Fruit fly (Drosophila melanogaster): Measurements from ENCODE around the gene CG7675.

Gene CG7675

dm6 chr3R:18404713-18405112 is 23.7 kb upstream of the CG7675 start, which contains the start of gene CG7685:
Gene CG7685 (plus strand): TSS chr3R:18404940.
- TF ChIP-seq EcR (GFP tag; optimal IDR thresholded peaks at IDR 0.05), result no peak
- TF ChIP-seq CG34367 (tag; optimal IDR thresholded peaks at IDR 0.05), result peak; percentile 17
- peak; percentile 62 for TF ChIP-seq CG15710 (tag; optimal IDR thresholded peaks at IDR 0.05)
- TF ChIP-seq rn (GFP tag; IDR thresholded peaks at IDR 0.05), result no peak
- TF ChIP-seq Ets98B (GFP tag; IDR thresholded peaks at IDR 0.05), result peak; percentile 58; the same call in 1 of the 2 replicates
- no peak for TF ChIP-seq CG13204 (GFP tag; optimal IDR thresholded peaks at IDR 0.05)
- TF ChIP-seq D1 (tag; optimal IDR thresholded peaks at IDR 0.05), result no peak
- no peak for TF ChIP-seq CG14655 (GFP tag; optimal IDR thresholded peaks at IDR 0.05)
- peak; percentile 68 for TF ChIP-seq CG4496 (GFP tag; IDR thresholded peaks at IDR 0.05)
- peak; percentile 63 for TF ChIP-seq Pif1B (GFP tag; optimal IDR thresholded peaks at IDR 0.05)
- peak; percentile 7 for TF ChIP-seq CG9948 (tag; optimal IDR thresholded peaks at IDR 0.05)
- TF ChIP-seq CG32121 (GFP tag; IDR thresholded peaks at IDR 0.05), result peak; percentile 66; the same call in 1 of the 2 replicates
- TF ChIP-seq CG12605 (GFP tag; IDR thresholded peaks at IDR 0.05), result no peak
- TF ChIP-seq fd96Ca (GFP tag; IDR thresholded peaks at IDR 0.05), result peak; percentile 40; the same call in 1 of the 3 replicates
- no peak for TF ChIP-seq CG10348 (GFP tag; IDR thresholded peaks at IDR 0.05)
- TF ChIP-seq Pif1A (GFP tag; optimal IDR thresholded peaks at IDR 0.05), result no peak
- TF ChIP-seq CG17806 (tag; optimal IDR thresholded peaks at IDR 0.05), result peak; percentile 54
- TF ChIP-seq CG8159 (tag; optimal IDR thresholded peaks at IDR 0.05), result peak; percentile 52
- peak; percentile 63 for TF ChIP-seq Snoo (tag; optimal IDR thresholded peaks at IDR 0.05)
- peak; percentile 2 for TF ChIP-seq gl (tag; optimal IDR thresholded peaks at IDR 0.05)
- TF ChIP-seq CG8301 (tag; optimal IDR thresholded peaks at IDR 0.05), result peak; percentile 28

dm6 chr3R:18402549-18403429 is 21.8 kb upstream of the CG7675 start, which contains the start of the genes Wdr37 and koko:
Gene Wdr37 (minus strand): TSS chr3R:18402716.
Gene koko (plus strand): TSS chr3R:18403026.
- TF ChIP-seq CG17806 (tag; optimal IDR thresholded peaks at IDR 0.05) (peak; percentile 97), gl (tag; optimal IDR thresholded peaks at IDR 0.05) (peak; percentile 62), Pif1A (GFP tag; optimal IDR thresholded peaks at IDR 0.05) (peak; percentile 84), Snoo (tag; optimal IDR thresholded peaks at IDR 0.05) (peak; percentile 94), CG9948 (tag; optimal IDR thresholded peaks at IDR 0.05) (peak; percentile 96), CG14655 (GFP tag; optimal IDR thresholded peaks at IDR 0.05) (peak; percentile 94), CG15710 (tag; optimal IDR thresholded peaks at IDR 0.05) (peak; percentile 98), D1 (tag; optimal IDR thresholded peaks at IDR 0.05) (no peak), CG12605 (GFP tag; IDR thresholded peaks at IDR 0.05) (peak; percentile 98), CG4496 (GFP tag; IDR thresholded peaks at IDR 0.05) (peak; percentile 94), CG10348 (GFP tag; IDR thresholded peaks at IDR 0.05) (peak; percentile 85), CG32121 (GFP tag; IDR thresholded peaks at IDR 0.05) (peak; percentile 98), CG34367 (tag; optimal IDR thresholded peaks at IDR 0.05) (peak; percentile 92), Pif1B (GFP tag; optimal IDR thresholded peaks at IDR 0.05) (peak; percentile 91), Ets98B (GFP tag; IDR thresholded peaks at IDR 0.05) (peak; percentile 94), CG8159 (tag; optimal IDR thresholded peaks at IDR 0.05) (peak; percentile 98), CG13204 (GFP tag; optimal IDR thresholded peaks at IDR 0.05) (no peak), CG8301 (tag; optimal IDR thresholded peaks at IDR 0.05) (peak; percentile 92), EcR (GFP tag; optimal IDR thresholded peaks at IDR 0.05) (peak; percentile 18), rn (GFP tag; IDR thresholded peaks at IDR 0.05) (peak; percentile 95), fd96Ca (GFP tag; IDR thresholded peaks at IDR 0.05) (peak; percentile 92)

- 0 out of 3 replicates have a peak, but pooled peaks have one; percentile 21 for TF ChIP-seq CG4496 (GFP tag; IDR thresholded peaks at IDR 0.05)
- TF ChIP-seq CG8159 (tag; optimal IDR thresholded peaks at IDR 0.05), result no peak
These were observed 18.7 kb upstream of the CG7675 start for dm6 chr3R:18399698-18400020.

- peak; percentile 51; the same call in 1 of the 2 replicates for TF ChIP-seq CG12605 (GFP tag; IDR thresholded peaks at IDR 0.05)
- peak; percentile 73 for TF ChIP-seq Ets98B (GFP tag; IDR thresholded peaks at IDR 0.05)
- peak; percentile 38 for TF ChIP-seq CG14655 (GFP tag; optimal IDR thresholded peaks at IDR 0.05)
- TF ChIP-seq CG32121 (GFP tag; IDR thresholded peaks at IDR 0.05), result peak; percentile 49
- no peak for TF ChIP-seq CG9948 (tag; optimal IDR thresholded peaks at IDR 0.05)
- no peak for TF ChIP-seq Snoo (tag; optimal IDR thresholded peaks at IDR 0.05)
- peak; percentile 70; the same call in 2 of the 3 replicates for TF ChIP-seq CG4496 (GFP tag; IDR thresholded peaks at IDR 0.05)
- TF ChIP-seq CG8159 (tag; optimal IDR thresholded peaks at IDR 0.05), result peak; percentile 5
- TF ChIP-seq fd96Ca (GFP tag; IDR thresholded peaks at IDR 0.05), result peak; percentile 29; the same call in 1 of the 3 replicates
These were observed 18.1 kb upstream of the CG7675 start, which contains the start of gene Vha100-2 for dm6 chr3R:18398954-18399697. Gene Vha100-2 (minus strand): TSS chr3R:18399169.

- TF ChIP-seq CG13204 (GFP tag; optimal IDR thresholded peaks at IDR 0.05), result peak; percentile 15
- peak; percentile 6; the same call in 1 of the 3 replicates for TF ChIP-seq fd96Ca (GFP tag; IDR thresholded peaks at IDR 0.05)
- no peak for TF ChIP-seq Snoo (tag; optimal IDR thresholded peaks at IDR 0.05)
- peak; percentile 7 for TF ChIP-seq EcR (GFP tag; optimal IDR thresholded peaks at IDR 0.05)
- TF ChIP-seq gl (tag; optimal IDR thresholded peaks at IDR 0.05), result no peak
These were observed 17.5 kb upstream of the CG7675 start for dm6 chr3R:18398460-18398901.
